Worm (Caenorhabditis elegans): ENCODE measurements around the gene R12B2.7.

DNA sequence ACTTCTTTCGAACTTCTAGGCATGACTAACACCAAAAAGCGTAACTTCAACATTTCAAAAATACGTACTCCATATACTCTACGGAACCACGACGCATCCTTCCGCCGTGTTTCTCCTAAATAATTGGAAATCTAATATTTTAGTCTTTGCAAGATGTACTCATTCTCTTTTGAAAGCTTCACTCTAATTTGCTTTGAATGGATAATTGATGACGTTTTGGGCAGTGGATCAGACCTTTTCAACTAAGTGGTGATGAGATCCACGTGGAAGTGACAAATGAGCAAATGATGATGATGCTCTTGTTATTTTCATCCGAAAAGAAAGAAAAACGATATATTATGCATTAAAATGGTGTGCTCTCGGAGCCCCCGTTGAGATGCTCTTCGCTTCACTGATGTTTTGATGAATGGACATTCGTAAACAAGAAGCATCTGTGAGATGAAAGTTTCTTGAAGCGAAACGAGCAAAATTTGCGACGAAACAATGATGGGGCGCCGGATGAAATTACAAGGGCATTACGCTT lies 9.7 kb downstream of the R12B2.7 start:
- no peak for TF ChIP-seq lsy-2 (tag; optimal IDR thresholded peaks at IDR 0.05)
- no peak for TF ChIP-seq ceh-82 (tag; optimal IDR thresholded peaks at IDR 0.05)

Measured in whole organism, L4 larva.